Worm (Caenorhabditis elegans) whole organism, dauer: ENCODE results near the gene ZK632.12.

ENCODE experiments used
- unc-62 ChIP-seq: sonication (generic microtip); optimal IDR thresholded peaks from 2 replicates; lab custom pipeline; 2017; ENCODE audit warnings: missing biosample characterization, missing genetic modification reagents, missing genetic modification characterization

ZK632.12 gene

DNA sequence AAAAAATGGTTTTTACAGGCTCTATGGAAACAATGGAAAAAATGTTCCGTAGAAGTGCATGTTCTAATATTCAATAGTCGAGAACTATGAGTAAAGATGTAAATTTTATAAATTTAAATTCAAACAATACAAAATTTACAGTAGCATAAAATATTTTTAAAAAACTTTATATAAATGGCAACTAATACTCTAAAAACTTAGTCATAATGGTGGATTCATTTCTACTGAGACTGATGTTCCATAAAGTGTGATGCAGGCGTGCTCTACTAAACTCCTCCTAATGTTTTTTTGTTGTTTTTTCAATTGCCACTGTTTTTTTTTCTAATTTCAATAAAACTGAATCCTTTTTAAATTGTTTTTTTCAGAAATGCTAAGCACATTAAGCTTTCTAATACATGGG lies 22.4 kb upstream of the ZK632.12 start, which contains the start of gene gtap-2:
TSS of gene gtap-2 (plus strand) at position 366 of the 400 bp plus-strand sequence.
- TF ChIP-seq unc-62: no peak

ce11 chrIII:9813146-9813545 lies 17.5 kb upstream of the ZK632.12 start, which contains the start of gene ZK632.14:
Gene ZK632.14 (plus strand): TSS chrIII:9813446.
- TF ChIP-seq unc-62: no peak

ce11 chrIII:9817087-9817612 lies 13.5 kb upstream of the ZK632.12 start, which contains the start of gene cnx-1:
Gene cnx-1 (minus strand): TSS chrIII:9817137.
- TF ChIP-seq unc-62: no peak

DNA sequence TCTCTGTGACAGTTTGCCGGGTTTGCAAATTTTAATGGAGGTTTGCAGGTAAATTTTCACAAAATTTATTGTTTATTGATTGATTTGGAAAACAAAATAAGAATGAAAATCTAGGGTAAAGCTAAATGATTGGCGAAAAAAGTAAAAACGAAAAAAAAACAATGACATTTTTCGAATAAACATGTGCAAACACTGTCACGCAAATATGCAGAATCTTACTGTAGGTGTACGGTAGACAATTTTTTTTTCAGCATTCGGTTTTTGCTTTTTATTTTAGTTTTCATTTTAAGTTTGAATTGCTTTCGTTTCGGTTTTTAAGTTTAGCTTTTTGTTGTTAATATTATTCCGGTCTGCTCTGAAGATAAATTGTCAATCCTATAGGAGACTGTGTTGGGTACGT lies 12.7 kb upstream of the ZK632.12 start:
- TF ChIP-seq unc-62: no peak

DNA sequence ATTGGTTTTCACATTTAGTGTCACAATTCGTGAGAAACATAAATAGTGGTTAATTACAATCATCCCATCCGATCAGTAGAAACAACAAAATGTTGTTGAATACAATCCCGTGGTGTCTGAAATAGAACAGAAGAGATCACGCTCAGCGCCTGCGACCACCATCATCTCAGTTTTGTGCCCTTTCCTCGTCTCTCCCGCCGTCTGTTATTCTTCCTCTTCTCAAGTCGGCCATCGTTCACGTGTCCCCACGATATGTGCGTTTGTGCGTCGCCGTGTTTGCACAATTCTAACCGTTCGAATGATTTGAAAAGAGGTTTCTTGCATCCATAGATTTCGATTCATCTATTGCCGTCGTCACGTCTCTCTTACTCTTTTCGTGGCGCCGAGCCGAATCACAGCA lies 11.8 kb upstream of the ZK632.12 start, which contains the start of gene panl-3:
TSS of gene panl-3 (plus strand) at position 294 of the 400 bp plus-strand sequence.
- TF ChIP-seq unc-62: no peak

ce11 chrIII:9822942-9823341 lies 7.7 kb upstream of the ZK632.12 start, which contains the start of gene arl-5:
Gene arl-5 (plus strand): TSS chrIII:9823242.
- no peak for TF ChIP-seq unc-62

DNA sequence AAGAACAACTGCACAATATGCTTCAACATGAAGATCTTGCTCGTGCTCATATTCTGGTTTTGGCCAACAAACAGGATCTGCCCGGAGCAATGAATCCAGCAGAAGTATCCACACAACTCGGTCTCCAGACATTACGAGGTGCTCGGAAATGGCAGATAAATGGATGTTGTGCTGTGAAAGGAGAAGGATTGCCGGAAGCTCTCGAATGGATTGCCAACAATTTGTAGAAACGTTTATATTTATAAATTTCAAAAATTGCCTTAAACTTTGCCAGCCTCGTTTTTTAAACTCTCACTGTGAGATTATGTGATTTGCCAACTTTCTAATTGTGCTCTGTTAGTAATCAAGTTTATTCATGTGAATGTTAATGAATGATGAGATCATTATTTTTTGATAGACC lies 6.9 kb upstream of the ZK632.12 start:
- no peak for TF ChIP-seq unc-62

DNA sequence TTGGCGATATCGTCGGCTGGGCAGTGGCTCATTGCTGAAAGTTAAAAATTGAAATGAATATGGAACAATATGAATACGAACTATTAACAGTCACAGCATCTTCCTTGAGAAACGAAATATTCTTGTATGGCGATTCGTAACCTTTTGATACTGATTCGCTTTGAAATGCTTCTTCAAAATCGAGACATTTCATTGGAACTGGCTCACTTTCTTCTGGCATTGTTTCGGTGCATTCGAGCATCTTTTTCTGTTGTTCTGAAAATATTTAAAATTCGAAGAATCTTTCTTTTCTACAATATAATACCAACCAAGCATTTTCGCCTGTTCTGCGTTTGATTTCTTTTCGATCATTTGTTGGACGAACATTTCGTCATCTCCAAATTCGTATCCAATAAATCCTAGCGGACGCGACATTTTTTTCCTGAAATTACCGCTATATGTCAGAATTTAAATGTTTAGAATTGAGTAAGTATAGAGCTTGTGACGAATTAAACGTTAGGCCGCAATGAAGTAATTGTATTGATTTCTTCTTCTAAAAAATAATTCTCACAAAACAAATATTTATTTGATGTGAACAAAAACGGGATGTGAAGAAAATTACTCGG lies 6.2 kb upstream of the ZK632.12 start, which contains the start of gene lin-52:
TSS of gene lin-52 (minus strand) at position 421 of the 605 bp plus-strand sequence.
- TF ChIP-seq unc-62: no peak

DNA sequence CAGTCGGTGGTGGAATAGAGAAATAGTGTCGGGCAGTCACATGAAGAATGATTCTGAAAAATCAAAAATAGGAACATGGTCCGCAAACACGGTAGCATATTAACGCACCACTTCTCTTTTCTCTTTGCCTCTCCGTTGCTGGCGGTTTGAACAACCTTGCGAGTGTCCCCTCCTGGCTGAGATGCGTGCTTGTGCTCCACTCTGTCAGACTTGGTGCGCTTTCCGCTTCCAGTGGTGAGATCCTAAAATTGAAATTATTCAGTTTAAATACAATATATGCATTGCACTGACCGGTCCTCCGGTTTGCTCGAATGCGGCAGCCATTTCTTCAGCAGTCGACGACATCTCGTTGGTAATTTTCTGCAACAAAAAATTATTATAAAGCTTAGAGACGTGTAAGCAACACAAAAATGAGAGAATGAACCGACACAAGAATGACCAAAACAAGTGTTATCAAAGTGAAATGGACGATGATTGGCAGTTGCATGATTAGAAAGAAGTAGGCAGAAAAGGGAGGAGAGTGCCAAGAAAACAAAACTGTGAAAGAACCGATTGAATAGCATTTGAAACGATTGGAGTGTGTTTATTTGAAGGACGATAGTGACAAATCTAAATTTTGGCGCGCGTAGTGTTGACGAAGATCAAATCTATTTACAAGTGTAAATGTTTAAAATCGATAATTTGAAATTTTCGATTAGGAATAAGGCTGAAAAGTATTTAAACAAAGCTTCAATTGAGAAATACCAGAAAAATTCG lies 5.4 kb upstream of the ZK632.12 start, which contains the start of gene ZK632.9:
TSS of gene ZK632.9 (minus strand) at position 360 of the 756 bp plus-strand sequence.
- no peak for TF ChIP-seq unc-62

DNA sequence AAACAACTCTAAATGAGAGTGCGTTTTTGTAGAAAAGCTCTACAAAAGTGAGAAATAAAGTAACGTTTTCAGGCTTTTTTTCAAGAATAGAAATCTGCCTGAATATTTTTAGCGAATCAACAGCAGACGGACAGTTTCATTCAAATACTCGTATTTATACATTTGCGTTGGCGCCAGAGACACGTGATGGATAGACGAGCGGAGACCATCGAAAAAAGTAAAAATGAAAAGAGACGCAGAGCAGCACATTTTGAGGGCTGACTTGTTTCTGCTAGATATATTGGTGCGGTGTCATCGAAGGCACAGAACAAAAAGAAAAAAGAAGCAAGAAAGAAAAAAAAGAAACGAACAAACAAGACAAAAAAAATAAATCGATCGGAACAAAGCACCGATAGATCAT lies 4.6 kb upstream of the ZK632.12 start:
- TF ChIP-seq unc-62: no peak

DNA sequence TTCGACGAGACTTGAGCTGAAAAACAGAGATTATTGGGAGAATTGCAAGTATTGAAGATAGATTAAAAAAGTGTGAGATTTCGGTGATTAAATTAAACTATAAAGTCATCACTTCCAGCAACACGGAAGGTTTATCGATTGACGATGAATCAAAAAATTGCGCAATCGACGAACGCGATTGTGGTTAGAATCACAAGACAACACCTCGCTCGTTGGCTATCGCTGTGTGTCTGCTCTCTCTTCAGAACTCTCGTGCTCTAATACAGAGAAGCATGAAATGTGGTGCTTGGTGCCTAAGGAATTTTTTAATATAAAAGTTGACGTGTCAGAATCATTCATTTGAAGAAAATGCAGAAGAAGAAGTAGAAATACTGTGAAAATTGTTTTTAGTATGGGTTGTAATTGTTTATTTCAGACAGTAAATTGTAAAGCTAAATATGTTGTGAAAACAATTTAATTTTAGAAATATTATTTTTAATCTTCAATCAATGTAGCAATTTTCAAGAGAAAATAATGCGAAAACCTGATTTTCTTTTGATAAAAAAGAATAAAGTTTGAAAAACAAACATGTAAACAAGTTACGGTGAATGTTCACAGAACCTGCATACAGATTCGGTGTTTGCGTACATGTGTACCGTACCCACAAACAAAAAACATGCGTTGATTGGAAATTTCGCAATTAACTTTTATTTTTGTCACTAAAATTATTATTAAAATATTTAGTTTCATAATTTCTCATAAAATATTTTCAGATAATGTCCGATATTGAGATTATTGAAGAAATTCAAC lies 3.2 kb upstream of the ZK632.12 start, which contains the start of the genes ZK632.10 and ZK632.11:
TSS of gene ZK632.10 (minus strand) at position 560 of the 789 bp plus-strand sequence.
TSS of gene ZK632.11 (plus strand) at position 753 of the 789 bp plus-strand sequence.
- no peak for TF ChIP-seq unc-62

ce11 chrIII:9832569-9832968 lies 2.0 kb downstream of the ZK632.12 start:
- TF ChIP-seq unc-62: no peak

DNA sequence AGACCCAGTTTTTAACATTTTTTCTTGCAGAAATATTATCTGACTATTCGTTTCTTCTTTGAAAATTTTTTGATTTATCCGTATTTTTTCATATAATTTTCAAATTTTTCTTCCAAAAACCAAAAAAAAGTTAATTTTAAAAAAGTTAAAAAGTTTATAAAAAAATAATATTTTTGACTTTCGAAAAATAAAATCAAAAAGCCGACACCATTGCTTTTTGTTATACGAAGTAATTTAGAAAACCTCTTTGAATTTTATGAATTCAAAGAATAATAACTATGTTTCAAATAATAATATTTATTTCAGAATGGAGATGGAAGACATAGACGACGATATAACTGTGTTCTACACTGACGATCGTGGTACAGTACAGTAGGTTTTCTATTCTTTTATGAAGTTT lies 4.3 kb downstream of the ZK632.12 start, which contains the start of gene K11H3.8:
TSS of gene K11H3.8 (plus strand) at position 301 of the 400 bp plus-strand sequence.
- TF ChIP-seq unc-62: no peak

- no peak for TF ChIP-seq unc-62
These were observed 13.1 kb downstream of the ZK632.12 start, which contains the start of gene K11H3.5 for ce11 chrIII:9843715-9844114. Gene K11H3.5 (plus strand): TSS chrIII:9843768.

DNA sequence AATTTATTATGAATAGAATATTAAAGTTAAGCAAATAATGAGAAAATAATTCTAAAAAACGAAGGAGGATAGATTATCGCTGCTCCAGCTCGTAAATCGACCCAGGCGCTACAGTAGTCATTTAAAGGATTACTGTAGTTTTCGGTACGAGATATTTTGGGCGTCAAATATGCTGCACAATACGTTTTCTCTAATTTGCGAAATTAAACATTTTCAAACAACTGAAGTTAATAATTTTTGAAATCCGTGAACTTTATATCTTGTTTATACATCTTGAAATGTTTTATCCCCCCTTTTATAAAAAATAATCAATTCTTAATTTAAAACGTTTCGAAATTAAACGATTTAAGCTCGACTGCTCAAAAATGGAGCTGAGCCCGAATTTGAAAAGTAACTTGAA lies 15.5 kb downstream of the ZK632.12 start, which contains the start of gene K11H3.2:
TSS of gene K11H3.2 (plus strand) at position 301 of the 400 bp plus-strand sequence.
- TF ChIP-seq unc-62: no peak

ce11 chrIII:9848083-9848482 lies 17.5 kb downstream of the ZK632.12 start, which contains the start of gene mrpl-36:
Gene mrpl-36 (minus strand): TSS chrIII:9848116.
- no peak for TF ChIP-seq unc-62
